Fruit fly (Drosophila melanogaster): ENCODE data around the gene CG13983.

The CG13983 gene

DNA sequence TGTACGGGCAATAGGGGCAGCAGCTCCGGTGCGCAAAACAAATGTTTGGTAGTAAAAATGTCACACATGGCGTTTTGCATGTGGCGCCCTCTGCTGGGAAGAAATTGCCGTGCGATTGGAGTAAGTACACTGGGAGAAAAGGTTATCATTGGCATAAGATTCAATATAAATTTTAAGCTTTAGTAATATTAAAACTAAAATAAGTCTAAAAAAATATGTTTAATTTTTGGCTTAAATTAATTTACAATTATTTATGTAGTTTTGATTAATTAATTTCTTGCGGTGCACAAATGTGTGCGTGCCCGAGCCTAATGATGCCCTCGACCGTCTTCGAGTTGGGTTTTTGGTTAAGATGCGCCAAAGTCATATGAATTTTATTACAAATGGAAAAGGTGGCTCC, 16.0 kb upstream of the CG13983 start (continued):
- TF ChIP-seq CG16815 (GFP tag; optimal IDR thresholded peaks at IDR 0.05), result peak; percentile 41
- peak; percentile 48; the same call in 1 of the 2 replicates for TF ChIP-seq esg (GFP tag; conservative IDR thresholded peaks at IDR 0.05)
- no peak for TF ChIP-seq CG9797 (GFP tag; optimal IDR thresholded peaks at IDR 0.05)
- TF ChIP-seq Side (GFP tag; optimal IDR thresholded peaks at IDR 0.05), result peak; percentile 0
- TF ChIP-seq ro (GFP tag; IDR thresholded peaks at IDR 0.05), result peak; percentile 48; the same call in 1 of the 2 replicates
- TF ChIP-seq NK7.1 (GFP tag; optimal IDR thresholded peaks at IDR 0.05), result no peak
- no peak for TF ChIP-seq BEAF-32 (GFP tag; optimal IDR thresholded peaks at IDR 0.05)
- no peak for TF ChIP-seq CG7928 (GFP tag; optimal IDR thresholded peaks at IDR 0.05)
- no peak for TF ChIP-seq Hr39 (optimal IDR thresholded peaks at IDR 0.05)
- no peak for TF ChIP-seq CG31365 (tag; optimal IDR thresholded peaks at IDR 0.05)
- peak; percentile 36; the same call in 1 of the 2 replicates for TF ChIP-seq CG11085 (GFP tag; IDR thresholded peaks at IDR 0.05)
- TF ChIP-seq CG10565 (GFP tag; optimal IDR thresholded peaks at IDR 0.05), result no peak
- TF ChIP-seq Sox100B (GFP tag; optimal IDR thresholded peaks at IDR 0.05), result peak; percentile 65
- TF ChIP-seq MTF-1 (GFP tag; optimal IDR thresholded peaks at IDR 0.05; ENCODE audit: borderline replicate concordance), result no peak
- no peak for TF ChIP-seq Tbp (GFP tag; optimal IDR thresholded peaks at IDR 0.05)
- peak; percentile 50 for TF ChIP-seq CG9817 (tag; optimal IDR thresholded peaks at IDR 0.05)
- TF ChIP-seq pho (GFP tag; optimal IDR thresholded peaks at IDR 0.05), result no peak
- 0 out of 3 replicates have a peak, but pooled peaks have one; percentile 68 for TF ChIP-seq CG2199 (GFP tag; IDR thresholded peaks at IDR 0.05)
- no peak for TF ChIP-seq h (optimal IDR thresholded peaks at IDR 0.05)
- no peak for TF ChIP-seq CG17568 (GFP tag; optimal IDR thresholded peaks at IDR 0.05)
- TF ChIP-seq twi (tag; optimal IDR thresholded peaks at IDR 0.05), result peak; percentile 27
- TF ChIP-seq kah (GFP tag; optimal IDR thresholded peaks at IDR 0.05), result peak; percentile 6
- peak; percentile 46 for TF ChIP-seq caup (GFP tag; optimal IDR thresholded peaks at IDR 0.05; ENCODE audit: severe bottlenecking)
- TF ChIP-seq CG9609 (GFP tag; optimal IDR thresholded peaks at IDR 0.05), result no peak
- TF ChIP-seq CG12391 (tag; optimal IDR thresholded peaks at IDR 0.05), result peak; percentile 67
- TF ChIP-seq CG12219 (GFP tag; optimal IDR thresholded peaks at IDR 0.05), result peak; percentile 4
- peak; percentile 25 for TF ChIP-seq sd (tag; optimal IDR thresholded peaks at IDR 0.05)
- TF ChIP-seq CG16779 (GFP tag; IDR thresholded peaks at IDR 0.05), result no peak
- no peak for TF ChIP-seq insv (GFP tag; optimal IDR thresholded peaks at IDR 0.05)
- TF ChIP-seq CG11093 (GFP tag; IDR thresholded peaks at IDR 0.05), result 0 out of 3 replicates have a peak, but pooled peaks have one; percentile 31
- TF ChIP-seq nau (GFP tag; optimal IDR thresholded peaks at IDR 0.05), result peak; percentile 24
- no peak for TF ChIP-seq CG17186 (GFP tag; optimal IDR thresholded peaks at IDR 0.05)
- no peak for TF ChIP-seq amos (GFP tag; IDR thresholded peaks at IDR 0.05; ENCODE audit: partially characterized antibody)
- TF ChIP-seq CG7839 (tag; optimal IDR thresholded peaks at IDR 0.05), result peak; percentile 80

DNA sequence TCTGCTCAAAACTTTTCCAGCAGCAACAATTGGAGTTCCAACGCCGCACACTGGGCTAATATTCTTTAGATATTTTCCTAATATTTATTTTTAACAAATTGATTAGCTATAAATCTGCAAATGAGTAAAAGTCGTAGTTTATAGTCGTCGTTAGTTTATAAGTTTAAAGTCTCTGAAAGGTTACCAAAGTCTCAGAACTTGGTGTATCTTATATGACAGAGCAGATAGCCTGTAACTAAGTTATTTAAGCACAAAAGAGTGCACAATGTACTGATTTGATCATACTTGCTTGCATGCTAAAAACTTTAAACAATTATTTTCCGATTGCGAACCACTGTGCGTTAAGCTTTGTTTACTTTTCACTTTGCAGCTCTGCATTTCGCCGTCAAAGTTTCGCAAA, 12.5 kb upstream of the CG13983 start:
- TF ChIP-seq org-1 (GFP tag; optimal IDR thresholded peaks at IDR 0.05) (no peak), Adf1 (GFP tag; IDR thresholded peaks at IDR 0.05) (no peak), Drgx (GFP tag; IDR thresholded peaks at IDR 0.05) (0 out of 2 replicates have a peak, but pooled peaks have one; percentile 9), Nf-YC (tag; optimal IDR thresholded peaks at IDR 0.05) (no peak), fru (optimal IDR thresholded peaks at IDR 0.05) (no peak), lola (GFP tag; optimal IDR thresholded peaks at IDR 0.05) (no peak), Med (GFP tag) (peak; percentile 13)

Measured in whole organism, embryonic.